Worm (Caenorhabditis elegans) whole organism, L3 larva: ENCODE measurements around the gene ZK1290.13.

ENCODE experiments used
- R02D3.7 ChIP-seq: fragments of 150-350 bp; optimal IDR thresholded peaks from 2 replicates; lab custom pipeline; 2014; ENCODE audit warnings: missing biosample characterization, missing genetic modification characterization
- ZK546.5 ChIP-seq: sonication (generic microtip); optimal IDR thresholded peaks from 2 replicates; lab custom pipeline; 2017; ENCODE audit warnings: missing biosample characterization, missing genetic modification characterization
- aly-2 ChIP-seq: fragments of 150-350 bp; optimal IDR thresholded peaks from 2 replicates; lab custom pipeline; 2014; ENCODE audit warnings: missing biosample characterization, missing genetic modification characterization
- ama-1 ChIP-seq: fragments of 150-350 bp; optimal IDR thresholded peaks from 2 replicates; lab custom pipeline; 2018
- ceh-28 ChIP-seq: fragments of 150-350 bp; optimal IDR thresholded peaks from 2 replicates; lab custom pipeline; 2014; ENCODE audit warnings: missing biosample characterization, missing genetic modification reagents, missing genetic modification characterization
- ceh-82 ChIP-seq: fragments of 150-350 bp; optimal IDR thresholded peaks from 2 replicates; lab custom pipeline; 2014; ENCODE audit warnings: missing biosample characterization, missing genetic modification characterization
- daf-12 ChIP-seq: fragments of 150-350 bp; optimal IDR thresholded peaks from 2 replicates; lab custom pipeline; 2014; ENCODE audit warnings: missing biosample characterization, missing genetic modification reagents, missing genetic modification characterization
- egl-27 ChIP-seq: sonication (generic microtip); optimal IDR thresholded peaks from 4 replicates; lab custom pipeline; 2017; ENCODE audit warnings: missing biosample characterization, missing genetic modification reagents, missing genetic modification characterization
- elt-1 ChIP-seq: fragments of 150-350 bp; optimal IDR thresholded peaks from 2 replicates; lab custom pipeline; 2014; ENCODE audit warnings: missing biosample characterization, missing genetic modification characterization
- elt-2 ChIP-seq: sonication (generic microtip); optimal IDR thresholded peaks from 2 replicates; lab custom pipeline; 2016; ENCODE audit warnings: missing genetic modification reagents, mild to moderate bottlenecking, missing genetic modification characterization, missing compliant biosample characterization
- elt-3 ChIP-seq, 3 experiments: fragments of 150-350 bp in 1 of 3; sonication (generic microtip) in 2 of 3; optimal IDR thresholded peaks; 2 replicates in 2 of 3; 4 replicates in 1 of 3; lab custom pipeline; 2014 to 2017; ENCODE audit warnings: missing biosample characterization in 3 of 3, missing genetic modification characterization in 3 of 3
- eor-1 ChIP-seq, 2 experiments: fragments of 150-350 bp; optimal IDR thresholded peaks; 2 replicates each; lab custom pipeline; 2014 to 2018; ENCODE audit warnings: missing biosample characterization in 2 of 2, missing genetic modification characterization in 2 of 2
- fkh-10 ChIP-seq: sonication (generic microtip); optimal IDR thresholded peaks from 2 replicates; lab custom pipeline; 2017; ENCODE audit warnings: missing biosample characterization, missing genetic modification reagents, missing genetic modification characterization
- fos-1 ChIP-seq: fragments of 150-350 bp; optimal IDR thresholded peaks from 2 replicates; lab custom pipeline; 2014; ENCODE audit warnings: missing biosample characterization, missing genetic modification characterization
- hmg-11 ChIP-seq: sonication (generic microtip); optimal IDR thresholded peaks from 2 replicates; lab custom pipeline; 2016; ENCODE audit warnings: missing genetic modification characterization, missing compliant biosample characterization
- jun-1 ChIP-seq: fragments of 150-350 bp; optimal IDR thresholded peaks from 2 replicates; lab custom pipeline; 2014; ENCODE audit warnings: missing biosample characterization, missing genetic modification reagents, missing genetic modification characterization
- lin-15B ChIP-seq: fragments of 150-350 bp; optimal IDR thresholded peaks from 2 replicates; lab custom pipeline; 2014; ENCODE audit warnings: missing biosample characterization, missing genetic modification characterization
- lin-39 ChIP-seq: fragments of 150-350 bp; optimal IDR thresholded peaks from 2 replicates; lab custom pipeline; 2018; ENCODE audit warnings: missing biosample characterization, missing genetic modification reagents, missing genetic modification characterization
- lsy-12 ChIP-seq: sonication (generic microtip); optimal IDR thresholded peaks from 2 replicates; lab custom pipeline; 2016; ENCODE audit warnings: mild to moderate bottlenecking, missing genetic modification characterization, missing compliant biosample characterization
- mdl-1 ChIP-seq: fragments of 150-350 bp; optimal IDR thresholded peaks from 2 replicates; lab custom pipeline; 2014; ENCODE audit warnings: missing biosample characterization, missing genetic modification characterization
- mml-1 ChIP-seq: fragments of 150-350 bp; sonication (generic microtip); optimal IDR thresholded peaks from 3 replicates; lab custom pipeline; 2014; ENCODE audit warnings: missing biosample characterization, missing genetic modification characterization
- nfya-1 ChIP-seq: sonication (generic microtip); optimal IDR thresholded peaks from 2 replicates; lab custom pipeline; 2017; ENCODE audit warnings: missing genetic modification characterization, mild to moderate bottlenecking, missing compliant biosample characterization, antibody characterized with exemption, moderate library complexity; ENCODE audit not compliant: insufficient read depth
- nhr-11 ChIP-seq: fragments of 150-350 bp; optimal IDR thresholded peaks from 2 replicates; lab custom pipeline; 2014; ENCODE audit warnings: missing biosample characterization, missing genetic modification characterization
- nhr-12 ChIP-seq: fragments of 150-350 bp; optimal IDR thresholded peaks from 2 replicates; lab custom pipeline; 2014; ENCODE audit warnings: missing biosample characterization, missing genetic modification characterization
- nhr-23 ChIP-seq: fragments of 150-350 bp; optimal IDR thresholded peaks from 2 replicates; lab custom pipeline; 2014; ENCODE audit warnings: missing biosample characterization, missing genetic modification reagents, missing genetic modification characterization
- nhr-237 ChIP-seq: fragments of 150-350 bp; optimal IDR thresholded peaks from 2 replicates; lab custom pipeline; 2014; ENCODE audit warnings: missing biosample characterization, missing genetic modification characterization
- nhr-25 ChIP-seq: sonication (generic microtip); optimal IDR thresholded peaks from 2 replicates; lab custom pipeline; 2017; ENCODE audit warnings: missing biosample characterization, missing genetic modification characterization
- nhr-28 ChIP-seq: fragments of 150-350 bp; optimal IDR thresholded peaks from 2 replicates; lab custom pipeline; 2014; ENCODE audit warnings: missing biosample characterization, missing genetic modification characterization
- nhr-43 ChIP-seq: sonication (generic microtip); optimal IDR thresholded peaks from 2 replicates; lab custom pipeline; 2016; ENCODE audit warnings: mild to moderate bottlenecking, missing genetic modification characterization, missing compliant biosample characterization; ENCODE audit not compliant: poor library complexity, severe bottlenecking
- nhr-76 ChIP-seq: fragments of 150-350 bp; sonication (generic microtip); optimal IDR thresholded peaks from 5 replicates; lab custom pipeline; 2014; ENCODE audit warnings: missing biosample characterization, missing genetic modification characterization
- nhr-77 ChIP-seq: fragments of 150-350 bp; optimal IDR thresholded peaks from 2 replicates; lab custom pipeline; 2014; ENCODE audit warnings: missing biosample characterization, missing genetic modification characterization
- pha-4 ChIP-seq: fragments of 150-350 bp; optimal IDR thresholded peaks from 2 replicates; lab custom pipeline; 2014; ENCODE audit warnings: missing biosample characterization, missing genetic modification reagents, missing genetic modification characterization
- pqm-1 ChIP-seq: fragments of 150-350 bp; optimal IDR thresholded peaks from 2 replicates; lab custom pipeline; 2017; ENCODE audit warnings: missing biosample characterization, missing genetic modification characterization, inconsistent platforms
- skn-1 ChIP-seq: fragments of 150-350 bp; optimal IDR thresholded peaks from 2 replicates; lab custom pipeline; 2014; ENCODE audit warnings: missing biosample characterization, missing genetic modification characterization
- snpc-4 ChIP-seq: fragments of 150-350 bp; optimal IDR thresholded peaks from 2 replicates; lab custom pipeline; 2014; ENCODE audit warnings: missing biosample characterization, missing genetic modification characterization
- tbx-2 ChIP-seq: sonication (generic microtip); optimal IDR thresholded peaks from 2 replicates; lab custom pipeline; 2016; ENCODE audit warnings: mild to moderate bottlenecking, missing genetic modification characterization, missing compliant biosample characterization
- unc-39 ChIP-seq: sonication (generic microtip); optimal IDR thresholded peaks from 4 replicates; lab custom pipeline; 2017; ENCODE audit warnings: missing biosample characterization, missing genetic modification characterization
- unc-62 ChIP-seq: fragments of 150-350 bp; sonication (generic microtip); optimal IDR thresholded peaks from 4 replicates; lab custom pipeline; 2014; ENCODE audit warnings: missing biosample characterization, missing genetic modification reagents, missing genetic modification characterization
- zag-1 ChIP-seq: fragments of 150-350 bp; optimal IDR thresholded peaks from 2 replicates; lab custom pipeline; 2014; ENCODE audit warnings: missing biosample characterization, missing genetic modification characterization
- ztf-11 ChIP-seq: fragments of 150-350 bp; optimal IDR thresholded peaks from 2 replicates; lab custom pipeline; 2014; ENCODE audit warnings: missing biosample characterization, missing genetic modification characterization
- ztf-4 ChIP-seq: fragments of 150-350 bp; optimal IDR thresholded peaks from 2 replicates; lab custom pipeline; 2014; ENCODE audit warnings: missing biosample characterization, missing genetic modification characterization

The ZK1290.13 gene

DNA sequence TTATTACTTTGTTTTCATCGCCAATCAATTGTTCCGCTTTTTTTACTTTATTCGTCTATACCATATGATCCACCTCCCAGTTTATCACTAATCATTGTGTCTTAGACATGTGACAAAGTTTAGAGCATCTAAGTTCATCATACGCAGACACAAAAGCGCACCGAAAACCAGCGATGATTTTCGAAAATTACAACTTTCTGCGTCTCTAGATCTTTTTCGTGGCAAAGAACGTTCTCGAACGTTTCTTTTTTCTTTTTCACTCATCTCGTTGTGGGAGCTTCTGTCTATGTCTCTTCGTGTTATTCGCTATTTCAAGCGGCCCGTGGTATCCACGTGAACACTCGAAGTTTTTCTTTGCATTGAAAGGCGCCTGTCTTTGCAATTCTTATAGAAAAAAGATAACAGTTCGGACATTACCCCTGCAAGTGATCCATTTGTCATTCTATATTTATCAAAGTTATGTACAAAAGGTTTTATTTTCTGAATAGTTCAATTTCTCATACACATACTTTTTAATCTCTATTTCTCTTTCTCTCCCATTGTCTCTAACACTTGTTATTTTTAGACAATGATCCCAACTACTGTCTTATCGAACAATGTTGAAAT lies 5.6 kb upstream of the ZK1290.13 start, which contains the start of gene ZK1290.5 (continued):
- TF ChIP-seq nfya-1: peak; percentile 87
- TF ChIP-seq ceh-82: no peak
- no peak for TF ChIP-seq R02D3.7
- peak; percentile 62 for TF ChIP-seq tbx-2 (tag; lab: Kevin White, UChicago)
- peak; percentile 92 for TF ChIP-seq nhr-23 (tag; lab: Kevin White, UChicago)
- peak; percentile 84 for TF ChIP-seq pha-4
- peak; percentile 93 for TF ChIP-seq jun-1 (tag; lab: Kevin White, UChicago)
- TF ChIP-seq nhr-28 (tag; lab: Kevin White, UChicago): no peak
- peak; percentile 1 to 61 (median 49) for TF ChIP-seq elt-3 (tag; optimal IDR thresholded peaks at IDR 0.05; lab: Kevin White, UChicago)

DNA sequence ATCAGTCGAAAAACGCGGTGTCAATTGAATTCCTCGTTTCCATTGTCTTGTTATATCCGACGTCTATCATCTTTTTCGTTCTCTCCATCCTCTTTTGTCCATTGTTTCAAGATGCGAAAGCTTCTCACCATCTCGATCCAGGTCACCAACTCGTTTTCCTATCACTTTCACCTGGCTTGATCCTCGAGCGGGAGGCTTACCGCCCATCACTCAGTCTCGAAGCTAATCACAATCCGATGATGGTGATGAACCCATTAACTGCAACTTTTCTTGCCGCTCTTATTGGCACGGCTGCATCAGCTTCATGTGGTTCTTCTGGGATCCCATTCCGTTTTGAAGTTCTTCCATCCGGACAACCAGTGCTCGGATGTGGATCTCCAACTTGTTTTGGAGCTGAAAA lies 3.9 kb upstream of the ZK1290.13 start, which contains the start of gene wrt-1:
Gene wrt-1, plus strand, starts transcription at position 53 of the 400 bp plus-strand sequence.
- peak; percentile 19 for TF ChIP-seq ama-1 (lab: Kevin White, UChicago)
- TF ChIP-seq nhr-11 (tag; lab: Kevin White, UChicago): no peak
- peak; percentile 41 for TF ChIP-seq nhr-23 (tag; lab: Kevin White, UChicago)
- TF ChIP-seq R02D3.7: no peak
- TF ChIP-seq pha-4: no peak
- TF ChIP-seq, all 47 proteins: peak for 2

DNA sequence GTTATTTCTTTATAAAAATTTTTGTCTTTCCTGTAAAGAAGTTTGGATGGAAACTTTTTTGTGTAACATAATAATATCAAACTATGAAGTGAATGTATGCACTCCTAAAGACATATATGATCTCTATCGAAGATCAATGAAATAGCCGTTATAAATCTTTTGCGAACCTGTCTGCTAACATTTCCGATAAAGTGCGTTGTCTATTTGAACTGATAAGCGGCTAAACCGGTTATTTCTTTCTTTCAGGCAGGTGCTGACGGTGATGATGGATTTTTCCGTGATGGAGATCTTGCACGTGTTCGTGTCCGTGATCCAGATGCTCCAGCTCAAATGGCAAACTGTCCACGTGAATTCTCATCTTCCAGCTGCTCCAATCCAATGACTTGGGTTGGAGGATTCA lies 3.3 kb upstream of the ZK1290.13 start:
- TF ChIP-seq nhr-23 (tag; lab: Kevin White, UChicago): peak; percentile 52
- no peak for TF ChIP-seq nhr-25 (tag; lab: Kevin White, UChicago)
- TF ChIP-seq unc-62 (GFP tag; lab: Kevin White, UChicago): no peak
- no peak for TF ChIP-seq tbx-2 (tag; lab: Kevin White, UChicago)
- TF ChIP-seq elt-3 (tag; optimal IDR thresholded peaks at IDR 0.05; lab: Kevin White, UChicago): peak in 1 of 3 experiments; percentile 63
- no peak for TF ChIP-seq jun-1 (tag; lab: Kevin White, UChicago)
- TF ChIP-seq nhr-43 (tag; lab: Kevin White, UChicago): peak; percentile 59
- TF ChIP-seq fos-1 (tag; lab: Kevin White, UChicago): no peak

DNA sequence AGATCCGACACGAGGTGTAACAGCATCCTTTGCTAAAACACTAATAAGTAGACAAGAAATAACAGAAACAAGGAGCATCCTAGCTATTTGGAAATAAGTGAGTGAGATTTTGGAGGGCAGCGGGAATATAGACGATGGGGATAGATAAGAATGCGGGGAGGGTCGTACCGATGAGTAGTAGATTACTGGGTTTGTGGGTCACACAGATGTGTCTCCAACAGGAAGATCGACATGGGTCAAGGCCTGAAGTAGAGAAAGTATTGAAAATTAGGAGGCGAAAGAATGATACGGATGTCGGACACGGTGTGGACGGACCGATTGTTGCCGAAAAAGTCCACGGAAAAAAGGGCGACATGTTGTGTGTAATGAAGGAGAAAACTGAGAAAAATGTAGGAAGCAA lies 437 bp upstream of the ZK1290.13 start, which contains the start of gene wrt-10:
Gene wrt-10, minus strand, starts transcription at position 195 of the 400 bp plus-strand sequence.
- peak; percentile 10 for TF ChIP-seq nhr-25 (tag; lab: Kevin White, UChicago)
- TF ChIP-seq nhr-23 (tag; lab: Kevin White, UChicago): peak; percentile 86
- no peak for TF ChIP-seq ceh-82
- TF ChIP-seq elt-1 (tag; lab: Kevin White, UChicago): peak; percentile 6
- TF ChIP-seq, all 47 proteins: peak for 3

DNA sequence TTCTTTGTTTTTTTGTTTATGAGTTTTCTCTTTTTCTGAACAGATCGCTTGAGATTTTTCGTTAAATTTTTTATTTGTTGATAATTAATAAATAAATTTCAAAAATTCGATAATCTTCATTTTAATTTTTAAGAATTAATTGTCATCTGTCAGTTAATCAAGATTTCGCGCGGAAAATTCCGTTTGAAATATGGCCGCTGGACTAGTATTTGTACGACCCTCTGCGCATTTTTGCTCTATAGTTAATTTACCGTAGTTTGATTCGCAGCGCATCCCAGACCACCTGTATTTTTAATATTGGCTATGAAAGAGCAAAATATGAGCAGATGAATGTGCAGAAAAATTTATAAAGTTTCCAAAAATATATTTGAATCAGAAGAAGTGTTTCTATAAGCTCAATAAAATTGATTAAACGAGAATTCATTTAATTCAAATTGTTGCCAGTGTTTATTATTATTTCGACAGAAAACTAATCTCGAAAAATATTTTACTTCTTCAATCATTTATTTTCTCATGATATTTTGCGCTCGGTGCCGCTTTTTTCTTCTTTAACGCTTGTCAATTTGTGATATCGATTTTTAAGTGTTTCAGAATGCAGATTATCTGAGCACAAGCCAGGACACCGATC lies 2.9 kb downstream of the ZK1290.13 start, which contains the start of gene nfi-1:
Gene nfi-1, plus strand, starts transcription at position 578 of the 628 bp plus-strand sequence.
- TF ChIP-seq mml-1 (tag; lab: Kevin White, UChicago) (no peak), aly-2 (tag; lab: Kevin White, UChicago) (no peak), elt-3 (tag; optimal IDR thresholded peaks at IDR 0.05; lab: Kevin White, UChicago) (no peak), elt-2 (tag; lab: Kevin White, UChicago) (no peak), nhr-77 (tag; lab: Kevin White, UChicago) (no peak), pqm-1 (tag; lab: Kevin White, UChicago) (no peak), zag-1 (tag; lab: Kevin White, UChicago) (no peak), nhr-11 (tag; lab: Kevin White, UChicago) (no peak), fkh-10 (GFP tag; lab: Kevin White, UChicago) (no peak), nhr-12 (tag; lab: Kevin White, UChicago) (no peak), lsy-12 (no peak), unc-39 (tag; lab: Kevin White, UChicago) (no peak), nhr-237 (tag; lab: Kevin White, UChicago) (no peak), ztf-11 (tag; lab: Kevin White, UChicago) (no peak), mdl-1 (tag; lab: Kevin White, UChicago) (no peak), elt-1 (tag; lab: Kevin White, UChicago) (no peak), ztf-4 (no peak), skn-1 (tag; lab: Kevin White, UChicago) (no peak), nhr-28 (tag; lab: Kevin White, UChicago) (no peak), egl-27 (tag; lab: Kevin White, UChicago) (no peak), lin-15B (tag; lab: Kevin White, UChicago) (peak; percentile 68), hmg-11 (tag; lab: Kevin White, UChicago) (no peak), lin-39 (peak; percentile 64), pha-4 (peak; percentile 81), unc-62 (GFP tag; lab: Kevin White, UChicago) (no peak), R02D3.7 (no peak), jun-1 (tag; lab: Kevin White, UChicago) (no peak), ceh-28 (tag; lab: Kevin White, UChicago) (no peak), snpc-4 (tag; lab: Kevin White, UChicago) (peak; percentile 66), daf-12 (no peak), eor-1 (tag; optimal IDR thresholded peaks at IDR 0.05; lab: Kevin White, UChicago) (no peak), fos-1 (tag; lab: Kevin White, UChicago) (no peak), ZK546.5 (no peak), nhr-23 (tag; lab: Kevin White, UChicago) (peak; percentile 13), nhr-76 (tag; lab: Kevin White, UChicago) (no peak), nhr-25 (tag; lab: Kevin White, UChicago) (peak; percentile 22)
